Worm (Caenorhabditis elegans) whole organism, mixed stage, embryonic: Measurements from ENCODE around the gene elo-6.

Experiments used
- M03D4.4 ChIP-seq: sonication (generic microtip); optimal IDR thresholded peaks from 2 replicates; lab custom pipeline; 2017; ENCODE audit warnings: mild to moderate bottlenecking, missing genetic modification characterization, missing compliant biosample characterization
- bed-3 ChIP-seq: fragments of 200-800 bp; sonication (Bioruptor generic); optimal IDR thresholded peaks from 3 replicates; lab custom pipeline; 2018; ENCODE audit warnings: mild to moderate bottlenecking, missing genetic modification characterization, moderate library complexity, missing compliant biosample characterization
- blmp-1 ChIP-seq: fragments of 150-350 bp; optimal IDR thresholded peaks from 2 replicates; lab custom pipeline; 2014; ENCODE audit warnings: missing biosample characterization, missing genetic modification characterization
- ceh-39 ChIP-seq: fragments of 150-350 bp; optimal IDR thresholded peaks from 2 replicates; lab custom pipeline; 2014; ENCODE audit warnings: missing biosample characterization, missing genetic modification characterization
- ceh-43 ChIP-seq: fragments of 200-800 bp; sonication (Bioruptor generic); optimal IDR thresholded peaks from 2 replicates; lab custom pipeline; 2018; ENCODE audit warnings: mild to moderate bottlenecking, missing genetic modification characterization, moderate library complexity, missing compliant biosample characterization
- ceh-83 ChIP-seq: fragments of 200-800 bp; sonication (Bioruptor generic); optimal IDR thresholded peaks from 2 replicates; lab custom pipeline; 2018; ENCODE audit warnings: mild to moderate bottlenecking, missing genetic modification characterization, missing compliant biosample characterization
- ces-1 ChIP-seq: fragments of 150-350 bp; optimal IDR thresholded peaks from 2 replicates; lab custom pipeline; 2014; ENCODE audit warnings: missing biosample characterization, missing genetic modification reagents, missing genetic modification characterization
- elt-1 ChIP-seq: sonication (generic microtip); optimal IDR thresholded peaks from 2 replicates; lab custom pipeline; 2017; ENCODE audit warnings: missing genetic modification characterization, mild to moderate bottlenecking, missing compliant biosample characterization, antibody characterized with exemption, moderate library complexity, borderline replicate concordance; ENCODE audit not compliant: insufficient read depth
- elt-3 ChIP-seq: fragments of 150-350 bp; optimal IDR thresholded peaks from 2 replicates; lab custom pipeline; 2014; ENCODE audit warnings: missing biosample characterization, missing genetic modification characterization
- flh-1 ChIP-seq: fragments of 200-800 bp; sonication (Bioruptor generic); optimal IDR thresholded peaks from 2 replicates; lab custom pipeline; 2018; ENCODE audit warnings: mild to moderate bottlenecking, missing genetic modification characterization, moderate library complexity, missing compliant biosample characterization
- ham-2 ChIP-seq: fragments of 200-800 bp; sonication (Bioruptor generic); optimal IDR thresholded peaks from 2 replicates; lab custom pipeline; 2018; ENCODE audit warnings: mild to moderate bottlenecking, missing genetic modification characterization, missing compliant biosample characterization
- hlh-1 ChIP-seq: fragments of 150-350 bp; optimal IDR thresholded peaks from 2 replicates; lab custom pipeline; 2014; ENCODE audit warnings: missing biosample characterization, missing genetic modification reagents, missing genetic modification characterization
- lin-13 ChIP-seq: fragments of 150-350 bp; optimal IDR thresholded peaks from 2 replicates; lab custom pipeline; 2014; ENCODE audit warnings: missing biosample characterization, missing genetic modification characterization
- lin-32 ChIP-seq: fragments of 200-800 bp; sonication (Bioruptor generic); optimal IDR thresholded peaks from 2 replicates; lab custom pipeline; 2018; ENCODE audit warnings: mild to moderate bottlenecking, missing genetic modification characterization, missing compliant biosample characterization
- lsy-2 ChIP-seq: fragments of 150-350 bp; optimal IDR thresholded peaks from 2 replicates; lab custom pipeline; 2014; ENCODE audit warnings: missing biosample characterization, missing genetic modification characterization
- mab-5 ChIP-seq: fragments of 150-350 bp; optimal IDR thresholded peaks from 2 replicates; lab custom pipeline; 2014; ENCODE audit warnings: missing biosample characterization, missing genetic modification characterization
- mep-1 ChIP-seq: fragments of 150-350 bp; optimal IDR thresholded peaks from 2 replicates; lab custom pipeline; 2017; ENCODE audit warnings: missing biosample characterization, missing genetic modification reagents, missing genetic modification characterization, inconsistent platforms
- mls-2 ChIP-seq: sonication (generic microtip); optimal IDR thresholded peaks from 2 replicates; lab custom pipeline; 2016; ENCODE audit warnings: mild to moderate bottlenecking, missing genetic modification characterization, moderate library complexity, missing compliant biosample characterization
- nhr-12 ChIP-seq: fragments of 150-350 bp; optimal IDR thresholded peaks from 2 replicates; lab custom pipeline; 2014; ENCODE audit warnings: missing biosample characterization, missing genetic modification characterization
- nhr-2 ChIP-seq: fragments of 150-350 bp; optimal IDR thresholded peaks from 2 replicates; lab custom pipeline; 2014; ENCODE audit warnings: missing biosample characterization, missing genetic modification characterization
- nhr-237 ChIP-seq: fragments of 150-350 bp; optimal IDR thresholded peaks from 2 replicates; lab custom pipeline; 2014; ENCODE audit warnings: missing biosample characterization, missing genetic modification characterization
- nhr-28 ChIP-seq: fragments of 150-350 bp; optimal IDR thresholded peaks from 2 replicates; lab custom pipeline; 2014; ENCODE audit warnings: missing biosample characterization, missing genetic modification characterization
- pha-4 ChIP-seq: fragments of 150-350 bp; optimal IDR thresholded peaks from 2 replicates; lab custom pipeline; 2018; ENCODE audit warnings: missing biosample characterization, missing genetic modification reagents, missing genetic modification characterization
- sem-2 ChIP-seq: fragments of 200-800 bp; sonication (Bioruptor generic); optimal IDR thresholded peaks from 2 replicates; lab custom pipeline; 2018; ENCODE audit warnings: mild to moderate bottlenecking, missing genetic modification characterization, missing compliant biosample characterization
- snpc-4 ChIP-seq: fragments of 150-350 bp; optimal IDR thresholded peaks from 2 replicates; lab custom pipeline; 2014; ENCODE audit warnings: missing biosample characterization, missing genetic modification characterization
- sptf-1 ChIP-seq: sonication (generic microtip); optimal IDR thresholded peaks from 2 replicates; lab custom pipeline; 2017; ENCODE audit warnings: mild to moderate bottlenecking, missing genetic modification characterization, moderate library complexity, missing compliant biosample characterization
- tbx-8 ChIP-seq: fragments of 200-800 bp; sonication (Bioruptor generic); optimal IDR thresholded peaks from 2 replicates; lab custom pipeline; 2018; ENCODE audit warnings: mild to moderate bottlenecking, missing genetic modification characterization, moderate library complexity, missing compliant biosample characterization
- unc-120 ChIP-seq: sonication (generic microtip); optimal IDR thresholded peaks from 2 replicates; lab custom pipeline; 2017; ENCODE audit warnings: missing genetic modification characterization, missing compliant biosample characterization; ENCODE audit not compliant: poor library complexity, severe bottlenecking
- unc-39 ChIP-seq: fragments of 150-350 bp; optimal IDR thresholded peaks from 2 replicates; lab custom pipeline; 2014; ENCODE audit warnings: missing biosample characterization, missing genetic modification characterization
- unc-62 ChIP-seq: fragments of 150-350 bp; optimal IDR thresholded peaks from 2 replicates; lab custom pipeline; 2014; ENCODE audit warnings: missing biosample characterization, missing genetic modification reagents, missing genetic modification characterization
- zip-8 ChIP-seq: fragments of 150-350 bp; optimal IDR thresholded peaks from 2 replicates; lab custom pipeline; 2014; ENCODE audit warnings: missing biosample characterization, missing genetic modification characterization
- ztf-11 ChIP-seq: fragments of 150-350 bp; optimal IDR thresholded peaks from 2 replicates; lab custom pipeline; 2014; ENCODE audit warnings: missing biosample characterization, missing genetic modification characterization

elo-6 gene

DNA sequence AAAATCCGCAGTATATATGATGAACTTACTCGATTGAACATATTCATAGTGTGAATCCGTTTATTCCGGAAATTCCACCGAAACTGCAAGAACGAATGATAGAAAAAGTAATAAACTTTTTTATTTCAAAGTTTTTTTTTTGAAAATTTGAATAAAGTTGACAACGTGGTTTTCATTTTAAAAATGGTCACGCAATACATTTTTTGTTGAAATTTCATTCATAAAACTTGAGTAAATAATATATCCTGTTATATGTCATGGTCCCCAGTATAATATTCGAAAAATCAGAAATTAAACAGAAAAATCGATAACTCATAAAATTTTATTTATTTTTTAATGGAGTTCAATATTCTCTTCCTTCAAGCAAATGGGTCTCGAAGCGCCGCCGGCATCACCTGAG is 22.8 kb upstream of the elo-6 start, which contains the start of gene ZK616.65:
Gene ZK616.65 (minus strand): TSS at position 101 of the 400 bp plus-strand sequence.
- no peak for TF ChIP-seq ham-2 (GFP tag; lab: Kevin White, UChicago)
- TF ChIP-seq sem-2, result no peak
- TF ChIP-seq ztf-11, result no peak
- TF ChIP-seq unc-39 (tag; lab: Kevin White, UChicago), result no peak
- no peak for TF ChIP-seq unc-62 (GFP tag; lab: Kevin White, UChicago)
- TF ChIP-seq hlh-1 (tag; lab: Kevin White, UChicago), result no peak
- no peak for TF ChIP-seq mls-2 (tag; lab: Kevin White, UChicago)
- TF ChIP-seq nhr-2, result no peak
- TF ChIP-seq M03D4.4 (tag; lab: Kevin White, UChicago), result no peak
- no peak for TF ChIP-seq ceh-39 (tag; lab: Kevin White, UChicago)
- TF ChIP-seq bed-3 (GFP tag; lab: Kevin White, UChicago), result no peak
- no peak for TF ChIP-seq ces-1
- TF ChIP-seq, all 35 proteins: peak for 0

DNA sequence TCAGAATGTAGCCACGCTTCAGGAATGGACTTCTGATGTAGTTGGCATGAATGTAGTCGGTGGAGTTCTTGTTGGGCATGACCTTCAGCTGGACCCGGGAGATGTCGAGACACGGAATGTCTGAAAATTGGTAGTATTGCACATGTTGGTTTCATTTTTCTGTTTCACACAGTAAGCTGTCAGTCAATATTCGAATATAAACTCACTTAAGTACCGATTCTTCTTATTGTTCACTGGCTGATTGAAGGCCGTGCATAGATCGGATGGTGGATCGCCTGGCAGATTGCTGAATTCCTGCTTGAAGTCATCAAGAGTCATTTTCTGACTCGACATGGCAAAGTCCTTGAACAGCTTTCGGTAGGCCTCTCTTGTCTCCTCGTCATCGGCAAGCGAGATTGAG is 20.8 kb upstream of the elo-6 start:
- TF ChIP-seq blmp-1 (tag; lab: Kevin White, UChicago) (no peak), ceh-83 (GFP tag; lab: Kevin White, UChicago) (no peak), unc-62 (GFP tag; lab: Kevin White, UChicago) (no peak), ztf-11 (no peak), elt-1 (tag; lab: Kevin White, UChicago) (no peak), tbx-8 (GFP tag; lab: Kevin White, UChicago) (no peak), mab-5 (no peak), M03D4.4 (tag; lab: Kevin White, UChicago) (no peak), nhr-12 (tag; lab: Kevin White, UChicago) (no peak), bed-3 (GFP tag; lab: Kevin White, UChicago) (no peak), lsy-2 (no peak), nhr-2 (no peak)

DNA sequence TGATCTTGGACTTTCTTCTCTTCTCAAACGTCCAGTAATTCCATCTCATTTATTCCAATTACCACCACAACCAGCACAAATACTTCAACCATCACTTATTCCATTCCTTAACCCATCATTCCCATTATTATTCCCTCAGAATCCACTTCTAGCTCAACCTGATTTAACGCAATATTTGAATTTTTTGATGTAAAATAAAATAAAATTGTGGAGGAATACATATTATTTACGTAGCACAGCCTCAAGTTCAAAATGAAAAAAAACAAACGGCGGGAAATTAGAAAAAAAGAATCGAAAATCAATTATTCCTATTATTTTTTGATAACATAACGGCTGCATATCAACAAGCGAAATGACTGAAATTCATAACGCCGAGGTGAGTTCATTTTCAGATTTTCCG is 17.0 kb upstream of the elo-6 start, which contains the start of gene ZK616.61:
Gene ZK616.61 (plus strand): TSS at position 301 of the 400 bp plus-strand sequence.
- TF ChIP-seq nhr-12 (tag; lab: Kevin White, UChicago), result no peak
- TF ChIP-seq nhr-237, result no peak
- TF ChIP-seq flh-1 (GFP tag; lab: Kevin White, UChicago), result no peak
- no peak for TF ChIP-seq elt-1 (tag; lab: Kevin White, UChicago)
- TF ChIP-seq ceh-43 (GFP tag; lab: Kevin White, UChicago), result no peak
- no peak for TF ChIP-seq lin-32 (GFP tag; lab: Kevin White, UChicago)
- TF ChIP-seq sptf-1 (tag; lab: Kevin White, UChicago), result no peak
- TF ChIP-seq unc-39 (tag; lab: Kevin White, UChicago), result no peak
- no peak for TF ChIP-seq sem-2
- TF ChIP-seq nhr-2, result no peak
- no peak for TF ChIP-seq unc-120
- TF ChIP-seq snpc-4, result no peak
- TF ChIP-seq hlh-1 (tag; lab: Kevin White, UChicago), result no peak

DNA sequence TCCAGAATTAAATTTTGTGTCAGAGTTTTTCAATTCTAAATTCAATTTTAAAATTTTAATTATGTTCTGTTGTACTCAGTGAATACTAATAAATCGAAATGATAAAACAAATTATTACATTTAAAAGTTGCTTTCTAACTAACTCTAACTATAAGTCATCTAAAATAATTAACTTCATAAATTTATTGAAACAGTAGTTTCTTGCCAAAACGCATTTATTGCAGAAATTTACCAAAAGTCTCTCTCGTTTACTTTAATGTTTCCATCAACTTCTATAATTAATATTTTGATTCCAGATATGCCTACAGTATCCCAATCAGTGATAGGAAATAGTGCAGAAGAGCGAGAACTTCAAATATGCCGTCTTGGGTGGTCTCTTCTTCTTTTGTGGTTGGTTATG is 12.2 kb upstream of the elo-6 start, which contains the start of gene ZK616.1:
Gene ZK616.1 (plus strand): TSS at position 301 of the 400 bp plus-strand sequence.
- no peak for TF ChIP-seq nhr-28
- TF ChIP-seq ham-2 (GFP tag; lab: Kevin White, UChicago), result no peak
- TF ChIP-seq hlh-1 (tag; lab: Kevin White, UChicago), result no peak

DNA sequence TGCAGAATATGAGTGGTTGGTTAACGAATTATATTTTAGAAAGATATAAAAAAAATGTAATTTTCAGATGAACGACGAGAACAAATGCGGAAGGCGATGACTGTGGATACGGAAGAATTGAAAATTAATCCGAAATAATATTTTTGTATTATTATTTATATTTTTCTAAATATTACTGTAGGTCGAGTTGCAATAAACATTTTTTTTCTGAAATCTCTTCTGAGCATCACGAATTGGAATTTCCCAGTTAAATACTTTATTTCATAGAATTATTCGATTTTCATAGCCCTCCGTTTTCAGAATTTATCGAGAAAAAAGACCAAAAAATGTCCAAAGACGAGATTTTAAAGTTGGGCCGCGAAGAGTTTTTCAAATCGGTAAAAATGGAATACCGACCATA is 9.2 kb upstream of the elo-6 start, which contains the start of gene ZK616.2:
Gene ZK616.2 (plus strand): TSS at position 301 of the 400 bp plus-strand sequence.
- no peak for TF ChIP-seq nhr-237
- TF ChIP-seq snpc-4, result no peak
- TF ChIP-seq M03D4.4 (tag; lab: Kevin White, UChicago), result no peak
- TF ChIP-seq sptf-1 (tag; lab: Kevin White, UChicago), result no peak
- TF ChIP-seq pha-4, result no peak
- TF ChIP-seq mep-1, result no peak
- TF ChIP-seq elt-3 (tag; lab: Kevin White, UChicago), result no peak
- TF ChIP-seq mab-5, result no peak

DNA sequence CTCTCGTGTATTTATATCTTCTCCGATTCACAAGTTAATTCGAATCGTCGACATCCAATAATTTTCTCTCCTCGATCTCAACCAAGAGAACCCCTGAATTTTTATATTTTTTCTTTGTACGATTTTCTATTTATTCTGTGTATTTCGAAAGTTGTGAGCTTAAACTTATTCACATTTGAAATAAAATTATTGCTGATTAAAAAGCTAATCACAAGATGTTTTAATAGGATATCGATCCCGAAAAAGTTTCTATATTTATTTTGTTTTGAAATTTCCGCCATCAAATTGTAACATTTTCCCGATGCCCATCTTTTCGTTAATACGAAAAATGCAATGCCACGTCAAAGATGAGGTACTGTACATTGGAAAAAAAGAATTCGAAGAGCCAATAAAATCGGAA is 8.4 kb upstream of the elo-6 start, which contains the start of gene ZK616.3:
Gene ZK616.3 (plus strand): TSS at position 301 of the 400 bp plus-strand sequence.
- TF ChIP-seq pha-4 (no peak), snpc-4 (no peak), flh-1 (GFP tag; lab: Kevin White, UChicago) (no peak), blmp-1 (tag; lab: Kevin White, UChicago) (no peak), mls-2 (tag; lab: Kevin White, UChicago) (no peak), hlh-1 (tag; lab: Kevin White, UChicago) (no peak), unc-39 (tag; lab: Kevin White, UChicago) (no peak), lin-13 (tag; lab: Kevin White, UChicago) (no peak), bed-3 (GFP tag; lab: Kevin White, UChicago) (no peak), ztf-11 (no peak), nhr-2 (no peak), sptf-1 (tag; lab: Kevin White, UChicago) (no peak), M03D4.4 (tag; lab: Kevin White, UChicago) (no peak), tbx-8 (GFP tag; lab: Kevin White, UChicago) (no peak), lin-32 (GFP tag; lab: Kevin White, UChicago) (no peak), unc-120 (no peak), zip-8 (tag; lab: Kevin White, UChicago) (no peak)
